Fruit fly (Drosophila melanogaster): Measurements from ENCODE around the gene CG14963.

The CG14963 gene

dm6 chr3L:3149060-3149872 lies 23.1 kb downstream of the CG14963 start (continued):
- TF ChIP-seq nerfin-2 (GFP tag; IDR thresholded peaks at IDR 0.05; ENCODE audit: partially characterized antibody) (0 out of 2 replicates have a peak, but pooled peaks have one; percentile 25), CG9932 (GFP tag; IDR thresholded peaks at IDR 0.05) (peak; percentile 13; the same call in 1 of the 2 replicates), CG32767 (GFP tag; IDR thresholded peaks at IDR 0.05) (no peak), CG1832 (GFP tag; optimal IDR thresholded peaks at IDR 0.05) (peak; percentile 82), Bgb (GFP tag; IDR thresholded peaks at IDR 0.05; ENCODE audit: partially characterized antibody) (peak; percentile 52; the same call in 1 of the 2 replicates), Aef1 (GFP tag; IDR thresholded peaks at IDR 0.05) (0 out of 3 replicates have a peak, but pooled peaks have one; percentile 37), Hsf (GFP tag; optimal IDR thresholded peaks at IDR 0.05) (no peak), exex (tag; optimal IDR thresholded peaks at IDR 0.05) (peak; percentile 85), cad (GFP tag; optimal IDR thresholded peaks at IDR 0.05) (no peak), tap (tag; optimal IDR thresholded peaks at IDR 0.05) (no peak), CG18599 (GFP tag; optimal IDR thresholded peaks at IDR 0.05) (peak; percentile 63), CG42726 (GFP tag; IDR thresholded peaks at IDR 0.05; ENCODE audit: partially characterized antibody) (peak; percentile 23; the same call in 1 of the 2 replicates), Dll (GFP tag; IDR thresholded peaks at IDR 0.05; ENCODE audit: partially characterized antibody) (0 out of 4 replicates have a peak, but pooled peaks have one; percentile 32), CG10209 (GFP tag; optimal IDR thresholded peaks at IDR 0.05) (no peak), Fer1 (GFP tag; optimal IDR thresholded peaks at IDR 0.05) (peak; percentile 71), row (GFP tag; IDR thresholded peaks at IDR 0.05) (0 out of 3 replicates have a peak, but pooled peaks have one; percentile 39), Meics (GFP tag; optimal IDR thresholded peaks at IDR 0.05) (peak; percentile 76), vvl (GFP tag; IDR thresholded peaks at IDR 0.05) (peak; percentile 33; the same call in 1 of the 2 replicates), CG2199 (GFP tag; IDR thresholded peaks at IDR 0.05) (peak; percentile 74; the same call in 2 of the 3 replicates), BtbVII (GFP tag; optimal IDR thresholded peaks at IDR 0.05) (peak; percentile 99), Eip74EF (GFP tag; optimal IDR thresholded peaks at IDR 0.05) (no peak), HmgZ (tag; optimal IDR thresholded peaks at IDR 0.05) (peak; percentile 50), CG6813 (GFP tag; optimal IDR thresholded peaks at IDR 0.05) (peak; percentile 18), CG34422 (GFP tag; IDR thresholded peaks at IDR 0.05) (peak; percentile 73; the same call in 2 of the 3 replicates), Atf3 (GFP tag; optimal IDR thresholded peaks at IDR 0.05) (peak; percentile 81), Sin3A (optimal IDR thresholded peaks at IDR 0.05) (no peak), ranshi (GFP tag; IDR thresholded peaks at IDR 0.05) (peak; percentile 23; the same call in 1 of the 2 replicates), HHEX (GFP tag; optimal IDR thresholded peaks at IDR 0.05) (peak; percentile 16), CG6854 (GFP tag; optimal IDR thresholded peaks at IDR 0.05) (peak; percentile 45), cg (GFP tag; optimal IDR thresholded peaks at IDR 0.05) (peak; percentile 93), MBD-R2 (GFP tag; IDR thresholded peaks at IDR 0.05) (no peak; the same call in 1 of the 2 replicates), CG33557 (GFP tag; optimal IDR thresholded peaks at IDR 0.05) (no peak), CG17385 (GFP tag; optimal IDR thresholded peaks at IDR 0.05) (peak; percentile 82), pb (GFP tag; optimal IDR thresholded peaks at IDR 0.05) (no peak), Adf1 (GFP tag; IDR thresholded peaks at IDR 0.05) (peak; percentile 84), pros (GFP tag; optimal IDR thresholded peaks at IDR 0.05) (peak; percentile 90), nom (GFP tag; optimal IDR thresholded peaks at IDR 0.05) (peak; percentile 25), CG17912 (GFP tag; optimal IDR thresholded peaks at IDR 0.05) (peak; percentile 23), cwo (GFP tag; optimal IDR thresholded peaks at IDR 0.05) (peak; percentile 46), bbx (GFP tag; IDR thresholded peaks at IDR 0.05; ENCODE audit: partially characterized antibody) (peak; percentile 24; the same call in 1 of the 2 replicates), ab (GFP tag; optimal IDR thresholded peaks at IDR 0.05) (no peak), CG34376 (GFP tag; optimal IDR thresholded peaks at IDR 0.05) (peak; percentile 96), CG6765 (GFP tag; optimal IDR thresholded peaks at IDR 0.05) (peak; percentile 3), amos (GFP tag; IDR thresholded peaks at IDR 0.05; ENCODE audit: partially characterized antibody) (peak; percentile 51; the same call in 1 of the 2 replicates), sug (tag; optimal IDR thresholded peaks at IDR 0.05) (peak; percentile 99), sd (tag; optimal IDR thresholded peaks at IDR 0.05) (peak; percentile 80), rib (GFP tag; IDR thresholded peaks at IDR 0.05) (peak; percentile 86)
